Fruit fly (Drosophila melanogaster) whole organism, embryonic: ENCODE data around the gene CCDC53.

Source experiments
- CG10147 ChIP-seq: fragments of 200-800 bp; sonication (Bioruptor generic); optimal IDR thresholded peaks from 2 replicates; lab custom pipeline; 2019; ENCODE audit warnings: missing biosample characterization, mild to moderate bottlenecking, missing genetic modification characterization, moderate library complexity
- CG10209 ChIP-seq: fragments of 200-800 bp; sonication (Bioruptor generic); optimal IDR thresholded peaks from 3 replicates; lab custom pipeline; 2017; ENCODE audit warnings: missing biosample characterization, mild to moderate bottlenecking, missing genetic modification characterization, missing genetic modification reagents
- CG10274 ChIP-seq: fragments of 200-800 bp; sonication (Bioruptor generic); optimal IDR thresholded peaks from 3 replicates; lab custom pipeline; 2017; ENCODE audit warnings: missing biosample characterization, mild to moderate bottlenecking, missing genetic modification characterization
- CG10543 ChIP-seq: fragments of 200-800 bp; sonication (Bioruptor generic); optimal IDR thresholded peaks from 3 replicates; lab custom pipeline; 2017; ENCODE audit warnings: missing biosample characterization, mild to moderate bottlenecking, missing genetic modification characterization, moderate library complexity
- CG10565 ChIP-seq: fragments of 200-800 bp; sonication (Bioruptor generic); optimal IDR thresholded peaks from 3 replicates; lab custom pipeline; 2016; ENCODE audit warnings: missing biosample characterization, mild to moderate bottlenecking, missing genetic modification characterization
- CG11696 ChIP-seq: fragments of 200-800 bp; sonication (Bioruptor generic); IDR thresholded peaks from 2 replicates; pipeline ENCODE4 v1.3.6; 2022; ENCODE audit warnings: missing biosample characterization, missing genetic modification characterization
- CG13624 ChIP-seq: fragments of 200-800 bp; sonication (Bioruptor generic); optimal IDR thresholded peaks from 2 replicates; lab custom pipeline; 2016; ENCODE audit warnings: missing biosample characterization, missing genetic modification characterization
- CG13894 ChIP-seq: fragments of 200-800 bp; sonication (Bioruptor generic); optimal IDR thresholded peaks from 3 replicates; lab custom pipeline; 2018; ENCODE audit warnings: missing biosample characterization, mild to moderate bottlenecking, missing genetic modification characterization, moderate library complexity
- CG18011 ChIP-seq: fragments of 200-800 bp; sonication (Bioruptor generic); optimal IDR thresholded peaks from 2 replicates; lab custom pipeline; 2017; ENCODE audit warnings: missing biosample characterization, missing genetic modification characterization, mild to moderate bottlenecking, moderate library complexity, missing genotype
- CG18764 ChIP-seq: fragments of 200-800 bp; sonication (Bioruptor generic); optimal IDR thresholded peaks from 3 replicates; lab custom pipeline; 2016; ENCODE audit warnings: missing biosample characterization, missing genetic modification characterization
- CG30020 ChIP-seq: fragments of 200-800 bp; optimal IDR thresholded peaks from 2 replicates; lab custom pipeline; 2019; ENCODE audit warnings: missing biosample characterization, mild to moderate bottlenecking, missing genetic modification characterization, moderate library complexity
- CG3838 ChIP-seq: fragments of 200-800 bp; sonication (Bioruptor generic); optimal IDR thresholded peaks from 3 replicates; lab custom pipeline; 2016; ENCODE audit warnings: missing biosample characterization, missing genetic modification characterization
- CG4617 ChIP-seq: fragments of 200-800 bp; sonication (Bioruptor generic); optimal IDR thresholded peaks from 3 replicates; lab custom pipeline; 2016; ENCODE audit warnings: missing biosample characterization, missing genetic modification characterization, borderline replicate concordance
- CG4707 ChIP-seq: fragments of 200-800 bp; sonication (Bioruptor generic); optimal IDR thresholded peaks from 2 replicates; lab custom pipeline; 2018; ENCODE audit warnings: missing biosample characterization, mild to moderate bottlenecking, missing genetic modification characterization, moderate library complexity
- CG6854 ChIP-seq: fragments of 200-800 bp; sonication (Bioruptor generic); optimal IDR thresholded peaks from 3 replicates; lab custom pipeline; 2017; ENCODE audit warnings: missing biosample characterization, mild to moderate bottlenecking, missing genetic modification characterization
- CG7357 ChIP-seq: fragments of 200-800 bp; sonication (Bioruptor generic); IDR thresholded peaks from 3 replicates; pipeline ENCODE4 v1.3.6; 2022; ENCODE audit warnings: missing biosample characterization, missing genetic modification characterization
- CG8388 ChIP-seq: fragments of 200-800 bp; sonication (Bioruptor generic); optimal IDR thresholded peaks from 2 replicates; lab custom pipeline; 2019; ENCODE audit warnings: missing biosample characterization, mild to moderate bottlenecking, missing genetic modification characterization, moderate library complexity
- CG8924 ChIP-seq: fragments of 200-800 bp; optimal IDR thresholded peaks from 3 replicates; lab custom pipeline; 2019; ENCODE audit warnings: missing biosample characterization, mild to moderate bottlenecking, missing genetic modification characterization, moderate library complexity
- CG8944 ChIP-seq: fragments of 200-800 bp; sonication (Bioruptor generic); optimal IDR thresholded peaks from 3 replicates; lab custom pipeline; 2016; ENCODE audit warnings: missing biosample characterization, missing genetic modification characterization
- CG9876 ChIP-seq: fragments of 200-800 bp; sonication (Bioruptor generic); optimal IDR thresholded peaks from 2 replicates; lab custom pipeline; 2016; ENCODE audit warnings: missing biosample characterization, missing genetic modification characterization
- D19B ChIP-seq: fragments of 200-800 bp; sonication (Bioruptor generic); optimal IDR thresholded peaks from 2 replicates; lab custom pipeline; 2017; ENCODE audit warnings: missing biosample characterization, mild to moderate bottlenecking, missing genetic modification characterization
- E2f2 ChIP-seq: fragments of 200-800 bp; sonication (Bioruptor generic); IDR thresholded peaks from 2 replicates; pipeline ENCODE4 v1.3.6; 2022; ENCODE audit warnings: missing biosample characterization, missing genetic modification characterization
- Ets97D ChIP-seq: fragments of 200-800 bp; sonication (Bioruptor generic); optimal IDR thresholded peaks from 3 replicates; lab custom pipeline; 2016; ENCODE audit warnings: missing biosample characterization, missing genetic modification characterization
- H15 ChIP-seq: fragments of 200-800 bp; sonication (Bioruptor generic); IDR thresholded peaks from 3 replicates; pipeline ENCODE4 v1.3.6; 2022; ENCODE audit warnings: missing biosample characterization, missing genetic modification characterization
- Hr3 ChIP-seq: fragments of 200-800 bp; sonication (Bioruptor generic); optimal IDR thresholded peaks from 3 replicates; lab custom pipeline; 2016; ENCODE audit warnings: missing biosample characterization, missing genetic modification characterization
- Oaz ChIP-seq: fragments of 200-800 bp; sonication (Bioruptor generic); IDR thresholded peaks from 2 replicates; pipeline ENCODE4 v1.3.6; 2022; ENCODE audit warnings: missing biosample characterization, missing genetic modification characterization
- TFAM ChIP-seq: fragments of 200-800 bp; sonication (Bioruptor generic); optimal IDR thresholded peaks from 2 replicates; lab custom pipeline; 2017; ENCODE audit warnings: missing biosample characterization, missing genetic modification characterization, inconsistent platforms
- bcd ChIP-seq: fragments of 200-800 bp; sonication (Bioruptor generic); optimal IDR thresholded peaks from 2 replicates; lab custom pipeline; 2017; ENCODE audit warnings: missing biosample characterization, mild to moderate bottlenecking, missing genetic modification characterization
- chif ChIP-seq, 2 experiments: fragments of 200-800 bp; sonication (Bioruptor generic); optimal IDR thresholded peaks; 3 replicates each; lab custom pipeline; 2016; ENCODE audit warnings: missing biosample characterization in 2 of 2, missing genetic modification characterization in 2 of 2
- ci ChIP-seq: fragments of 200-800 bp; sonication (Bioruptor generic); IDR thresholded peaks from 3 replicates; pipeline ENCODE4 v1.3.6; 2022; ENCODE audit warnings: missing biosample characterization, missing genetic modification characterization
- crp ChIP-seq, 2 experiments: fragments of 200-800 bp; sonication (Bioruptor generic); optimal IDR thresholded peaks; 2 replicates in 1 of 2; 3 replicates in 1 of 2; lab custom pipeline; 2017; ENCODE audit warnings: missing biosample characterization in 2 of 2, missing genetic modification characterization in 2 of 2, mild to moderate bottlenecking in 1 of 2, moderate library complexity in 1 of 2
- dimm ChIP-seq: fragments of 200-800 bp; sonication (Bioruptor generic); IDR thresholded peaks from 2 replicates; pipeline ENCODE4 v1.3.6; 2022; ENCODE audit warnings: missing biosample characterization, missing genetic modification characterization
- disco-r ChIP-seq: fragments of 200-800 bp; sonication (Bioruptor generic); optimal IDR thresholded peaks from 2 replicates; lab custom pipeline; 2016; ENCODE audit warnings: missing biosample characterization, missing genetic modification characterization
- dpn ChIP-seq, 2 experiments: fragments of 200-800 bp; sonication (Bioruptor generic); optimal IDR thresholded peaks; 3 replicates each; lab custom pipeline; 2016; ENCODE audit warnings: missing biosample characterization in 2 of 2, missing genetic modification characterization in 2 of 2
- en ChIP-seq: fragments of 200-800 bp; sonication (Bioruptor generic); optimal IDR thresholded peaks from 2 replicates; lab custom pipeline; 2016; ENCODE audit warnings: missing biosample characterization, missing genetic modification characterization
- fd64A ChIP-seq: fragments of 200-800 bp; sonication (Bioruptor generic); optimal IDR thresholded peaks from 3 replicates; lab custom pipeline; 2018; ENCODE audit warnings: missing biosample characterization, mild to moderate bottlenecking, missing genetic modification characterization
- gcm ChIP-seq: fragments of 200-800 bp; sonication (Bioruptor generic); optimal IDR thresholded peaks from 2 replicates; lab custom pipeline; 2019; ENCODE audit warnings: missing biosample characterization, mild to moderate bottlenecking, missing genetic modification characterization, moderate library complexity
- gro ChIP-seq: fragments of 200-800 bp; sonication (Bioruptor generic); optimal IDR thresholded peaks from 2 replicates; lab custom pipeline; 2016; ENCODE audit warnings: missing biosample characterization, missing genetic modification characterization
- kah ChIP-seq: fragments of 200-800 bp; sonication (Bioruptor generic); optimal IDR thresholded peaks from 2 replicates; lab custom pipeline; 2018; ENCODE audit warnings: missing biosample characterization, mild to moderate bottlenecking, missing genetic modification characterization
- lbe ChIP-seq: fragments of 200-800 bp; sonication (Bioruptor generic); optimal IDR thresholded peaks from 2 replicates; lab custom pipeline; 2016; ENCODE audit warnings: missing biosample characterization, mild to moderate bottlenecking, missing genetic modification characterization
- mirr ChIP-seq: fragments of 200-800 bp; sonication (Bioruptor generic); optimal IDR thresholded peaks from 3 replicates; lab custom pipeline; 2018; ENCODE audit warnings: missing biosample characterization, mild to moderate bottlenecking, missing genetic modification characterization
- mld ChIP-seq: fragments of 200-800 bp; sonication (Bioruptor generic); IDR thresholded peaks from 3 replicates; pipeline ENCODE4 v1.3.6; 2022; ENCODE audit warnings: missing biosample characterization, missing genetic modification characterization; ENCODE audit not compliant: partially characterized antibody
- pita ChIP-seq: fragments of 200-800 bp; sonication (Bioruptor generic); optimal IDR thresholded peaks from 2 replicates; lab custom pipeline; 2017; ENCODE audit warnings: missing biosample characterization, mild to moderate bottlenecking, missing genetic modification characterization
- sisA ChIP-seq: fragments of 200-800 bp; sonication (Bioruptor generic); IDR thresholded peaks from 2 replicates; pipeline ENCODE4 v1.3.6; 2022; ENCODE audit warnings: missing biosample characterization, missing genetic modification characterization
- so ChIP-seq: fragments of 200-800 bp; sonication (Bioruptor generic); IDR thresholded peaks from 3 replicates; pipeline ENCODE4 v1.3.6; 2022; ENCODE audit warnings: missing biosample characterization, missing genetic modification characterization
- stc ChIP-seq: fragments of 200-800 bp; sonication (Bioruptor generic); IDR thresholded peaks from 2 replicates; pipeline ENCODE4 v1.3.6; 2022; ENCODE audit warnings: missing biosample characterization, missing genetic modification characterization
- tx ChIP-seq: fragments of 200-800 bp; sonication (Bioruptor generic); optimal IDR thresholded peaks from 2 replicates; lab custom pipeline; 2016; ENCODE audit warnings: missing biosample characterization, missing genetic modification characterization
- zfh1 ChIP-seq: fragments of 200-800 bp; sonication (Bioruptor generic); IDR thresholded peaks from 3 replicates; pipeline ENCODE4 v1.3.6; 2022; ENCODE audit warnings: missing biosample characterization, missing genetic modification characterization

CCDC53 gene

DNA sequence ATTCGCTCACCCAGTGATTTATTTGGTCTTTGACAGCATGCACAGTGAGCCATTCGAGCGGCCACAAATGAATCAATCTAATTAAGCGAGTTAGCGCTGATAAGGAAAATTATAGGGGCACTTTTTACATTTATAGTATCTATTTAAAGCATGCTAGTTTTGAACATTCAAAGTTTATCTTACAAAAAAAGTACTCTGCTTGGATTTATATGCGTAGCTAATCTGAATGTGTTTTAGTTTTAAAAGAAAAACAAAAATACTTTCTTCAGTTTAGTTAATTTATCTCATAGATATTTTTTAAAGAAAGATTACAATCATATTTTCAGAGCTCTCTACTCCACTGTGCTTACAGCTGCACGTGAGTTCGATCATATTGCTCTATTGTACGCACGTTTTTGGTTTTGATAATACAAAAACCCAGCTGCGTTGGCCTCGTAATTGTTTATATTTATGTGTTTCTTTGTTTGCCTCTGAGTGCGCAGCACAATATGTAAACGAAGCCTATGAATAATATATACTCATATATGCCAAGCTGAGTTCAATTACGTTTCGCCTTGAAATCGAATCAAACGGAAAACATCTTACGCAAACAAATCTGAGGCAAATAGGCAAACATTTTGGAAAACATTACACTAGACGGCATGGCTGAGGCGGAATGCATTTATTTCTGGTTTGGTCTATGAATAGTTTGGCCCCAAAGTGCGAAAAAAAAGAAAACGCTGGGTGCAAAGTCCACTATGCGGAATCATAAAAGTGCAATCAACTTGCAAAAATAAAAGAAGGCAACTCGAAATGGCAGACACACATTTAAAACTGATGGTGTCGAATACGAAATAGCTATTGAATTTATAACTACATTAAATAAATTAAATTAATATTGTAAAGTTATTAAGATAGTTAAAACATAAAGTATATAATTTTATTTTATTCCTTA, 38.9 kb upstream of the CCDC53 start (continued):
- peak; percentile 78 for TF ChIP-seq gcm
- peak; percentile 62 for TF ChIP-seq gro (GFP tag; lab: Kevin White, UChicago)
- TF ChIP-seq CG10274 (GFP tag; lab: Kevin White, UChicago) = peak; percentile 74
- peak; percentile 90 for TF ChIP-seq CG10209
- peak; percentile 78 for TF ChIP-seq CG7357 (GFP tag; lab: Robert Waterston, UW)
- TF ChIP-seq E2f2 (GFP tag; lab: Robert Waterston, UW) = peak; percentile 71
- TF ChIP-seq CG3838 (GFP tag; lab: Kevin White, UChicago) = peak; percentile 69
- peak; percentile 58 for TF ChIP-seq CG30020 (tag; lab: Kevin White, UChicago)
- peak; percentile 31 for TF ChIP-seq lbe (GFP tag; lab: Kevin White, UChicago)
- peak in 1 of 2 experiments; percentile 40 for TF ChIP-seq crp (GFP tag; optimal IDR thresholded peaks at IDR 0.05; lab: Kevin White, UChicago)
- peak; percentile 73 for TF ChIP-seq CG8944 (GFP tag; lab: Kevin White, UChicago)
- TF ChIP-seq TFAM = no peak
- no peak for TF ChIP-seq dimm
- peak; percentile 35 for TF ChIP-seq en (GFP tag; lab: Kevin White, UChicago)
- peak; percentile 71 for TF ChIP-seq mirr (GFP tag; lab: Kevin White, UChicago)
- TF ChIP-seq stc (GFP tag; lab: Robert Waterston, UW) = peak; percentile 71
- peak; percentile 83 to 84 for TF ChIP-seq chif (GFP tag; optimal IDR thresholded peaks at IDR 0.05; lab: Kevin White, UChicago)
- TF ChIP-seq CG8388 (GFP tag; lab: Kevin White, UChicago) = peak; percentile 74
- TF ChIP-seq kah (GFP tag; lab: Kevin White, UChicago) = peak; percentile 76
- peak; percentile 39 for TF ChIP-seq CG10565
- TF ChIP-seq CG18764 = peak; percentile 65
- TF ChIP-seq Oaz (GFP tag; lab: Robert Waterston, UW) = peak; percentile 74
- peak; percentile 86 for TF ChIP-seq bcd (GFP tag; lab: Kevin White, UChicago)
- TF ChIP-seq CG6854 = peak; percentile 85
- peak; percentile 70 for TF ChIP-seq disco-r (GFP tag; lab: Kevin White, UChicago)
- peak; percentile 83 for TF ChIP-seq Hr3
- peak; percentile 84 to 85 for TF ChIP-seq dpn (GFP tag; optimal IDR thresholded peaks at IDR 0.05; lab: Kevin White, UChicago)
- no peak for TF ChIP-seq pita
- TF ChIP-seq CG10147 (GFP tag; lab: Kevin White, UChicago) = peak; percentile 91
- TF ChIP-seq so (GFP tag; lab: Robert Waterston, UW) = peak; percentile 84; the same call in 1 of the 3 replicates
- peak; percentile 92 for TF ChIP-seq CG4707
- TF ChIP-seq CG4617 (GFP tag; lab: Kevin White, UChicago) = peak; percentile 41
- peak; percentile 88 for TF ChIP-seq CG10543 (GFP tag; lab: Kevin White, UChicago)
- peak; percentile 65 for TF ChIP-seq CG9876 (GFP tag; lab: Kevin White, UChicago)
- TF ChIP-seq fd64A = peak; percentile 37
- TF ChIP-seq CG13894 = peak; percentile 71
- TF ChIP-seq ci (GFP tag; lab: Robert Waterston, UW) = peak; percentile 80; the same call in 2 of the 3 replicates
- peak; percentile 93 for TF ChIP-seq CG8924 (tag; lab: Kevin White, UChicago)
- no peak for TF ChIP-seq mld
- TF ChIP-seq zfh1 (GFP tag; lab: Robert Waterston, UW) = peak; percentile 76
- TF ChIP-seq CG18011 (GFP tag; lab: Kevin White, UChicago) = peak; percentile 60
- TF ChIP-seq D19B (GFP tag; lab: Kevin White, UChicago) = peak; percentile 77
- peak; percentile 83 for TF ChIP-seq sisA (GFP tag; lab: Robert Waterston, UW)
- peak; percentile 69 for TF ChIP-seq tx (GFP tag; lab: Kevin White, UChicago)
- peak; percentile 86 for TF ChIP-seq CG13624
- peak; percentile 77 for TF ChIP-seq H15 (GFP tag; lab: Robert Waterston, UW)
- peak; percentile 65 for TF ChIP-seq CG11696 (GFP tag; lab: Robert Waterston, UW)
- TF ChIP-seq Ets97D (GFP tag; lab: Kevin White, UChicago) = peak; percentile 36
